Fruit fly (Drosophila melanogaster) Kc167 (cell line): Measurements from ENCODE around the gene CG43739.

Experiments
- Sin3A ChIP-seq: fragments of >200 bp; optimal IDR thresholded peaks from 2 replicates; lab custom pipeline; 2018; ENCODE audit warnings: missing external identifiers
- h ChIP-seq: fragments of >200 bp; optimal IDR thresholded peaks from 3 replicates; lab custom pipeline; 2018; ENCODE audit warnings: missing external identifiers
- ttk ChIP-seq: sonication (Bioruptor generic); optimal IDR thresholded peaks from 2 replicates; lab custom pipeline; 2017; ENCODE audit warnings: missing external identifiers

DNA sequence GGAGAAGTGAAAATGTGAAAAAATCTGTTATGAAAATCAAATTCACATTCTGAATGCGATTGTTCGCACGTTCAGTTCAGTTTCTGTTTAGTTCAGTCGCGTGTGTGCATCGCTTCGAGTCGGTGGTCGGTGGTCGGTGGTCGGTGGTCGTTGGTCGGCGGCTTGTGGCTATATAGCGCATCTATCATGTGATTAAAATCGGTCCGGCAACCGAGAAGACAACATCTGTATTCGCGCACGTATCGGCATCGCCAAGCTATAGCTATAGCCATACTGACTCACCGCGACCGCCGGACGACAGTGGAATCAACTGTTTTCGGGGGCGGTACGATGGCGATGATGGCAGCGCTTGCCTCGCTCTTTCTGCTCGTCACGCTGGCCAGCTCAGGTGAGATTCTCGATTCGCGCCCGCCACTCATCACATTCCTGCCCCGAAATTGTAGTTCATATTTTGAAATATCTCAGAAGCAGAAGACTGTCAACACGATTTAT is 48.9 kb downstream of the CG43739 start, which contains the start of gene CG14401:
- TF ChIP-seq ttk (no peak), Sin3A (lab: Kevin White, UChicago) (no peak), h (lab: Kevin White, UChicago) (no peak)
